Worm (Caenorhabditis elegans) whole organism, mixed stage, embryonic: ENCODE data around the gene Y53G8AR.5.

Source experiments
- blmp-1 ChIP-seq: fragments of 150-350 bp; optimal IDR thresholded peaks from 2 replicates; lab custom pipeline; 2014; ENCODE audit warnings: missing biosample characterization, missing genetic modification characterization
- nhr-12 ChIP-seq: fragments of 150-350 bp; optimal IDR thresholded peaks from 2 replicates; lab custom pipeline; 2014; ENCODE audit warnings: missing biosample characterization, missing genetic modification characterization
- nhr-237 ChIP-seq: fragments of 150-350 bp; optimal IDR thresholded peaks from 2 replicates; lab custom pipeline; 2014; ENCODE audit warnings: missing biosample characterization, missing genetic modification characterization
- nhr-28 ChIP-seq: fragments of 150-350 bp; optimal IDR thresholded peaks from 2 replicates; lab custom pipeline; 2014; ENCODE audit warnings: missing biosample characterization, missing genetic modification characterization
- sptf-1 ChIP-seq: sonication (generic microtip); optimal IDR thresholded peaks from 2 replicates; lab custom pipeline; 2017; ENCODE audit warnings: mild to moderate bottlenecking, missing genetic modification characterization, moderate library complexity, missing compliant biosample characterization

ce11 chrIII:3346665-3347064, 49.4 kb downstream of the Y53G8AR.5 start:
- TF ChIP-seq blmp-1 (tag; lab: Kevin White, UChicago) (no peak), sptf-1 (tag; lab: Kevin White, UChicago) (no peak), nhr-237 (no peak), nhr-12 (no peak), nhr-28 (tag; lab: Kevin White, UChicago) (no peak)
